Worm (Caenorhabditis elegans): Measurements from ENCODE around the gene F10D7.11.

DNA sequence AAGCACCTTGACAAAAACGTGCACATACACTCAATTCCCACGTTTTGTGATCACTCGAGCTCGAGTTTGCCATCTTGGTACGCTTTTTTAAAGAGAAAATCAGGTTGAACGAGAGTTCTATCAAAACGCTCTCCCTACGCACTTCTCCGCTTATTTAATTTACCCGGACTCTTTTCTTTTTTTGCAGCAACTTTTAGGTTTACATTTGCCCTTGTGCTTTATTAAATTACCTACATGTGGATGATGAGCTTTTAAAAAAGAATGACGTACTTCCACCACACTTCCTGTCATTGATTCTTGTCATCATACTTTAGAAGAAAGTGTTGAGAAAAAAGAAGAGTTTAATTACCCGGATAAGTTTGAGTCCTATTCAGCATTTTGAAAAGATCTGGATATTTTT lies 10.5 kb upstream of the F10D7.11 start:
- TF ChIP-seq Y48G9A.11 (GFP tag; IDR thresholded peaks at IDR 0.05) (no peak), ceh-28 (tag; optimal IDR thresholded peaks at IDR 0.05) (no peak), daf-12 (tag; optimal IDR thresholded peaks at IDR 0.05) (no peak), fos-1 (tag; optimal IDR thresholded peaks at IDR 0.05) (no peak)

Measured in whole organism, L4 larva.